Fruit fly (Drosophila melanogaster) whole organism, wandering third instar larva: Measurements from ENCODE around the gene CenG1A.

Experiments
- CG32264 ChIP-seq: fragments of 200-800 bp; sonication (Bioruptor generic); optimal IDR thresholded peaks from 2 replicates; lab custom pipeline; 2016; ENCODE audit warnings: missing biosample characterization, missing genetic modification characterization
- N ChIP-seq: fragments of >200 bp; optimal IDR thresholded peaks from 2 replicates; lab custom pipeline; 2018; ENCODE audit warnings: missing biosample characterization, missing external identifiers, missing genetic modification characterization
- dsf ChIP-seq: sonication (Bioruptor generic); optimal IDR thresholded peaks from 2 replicates; lab custom pipeline; 2016; ENCODE audit warnings: missing biosample characterization, missing genetic modification characterization, borderline replicate concordance
- foxo ChIP-seq, 2 experiments: fragments of 200-800 bp; sonication (Bioruptor generic); optimal IDR thresholded peaks; 2 replicates in 1 of 2; 3 replicates in 1 of 2; lab custom pipeline; 2016 to 2017; ENCODE audit warnings: missing biosample characterization in 2 of 2, missing genetic modification characterization in 2 of 2
- psq ChIP-seq: fragments of 200-800 bp; sonication (Bioruptor generic); optimal IDR thresholded peaks from 3 replicates; lab custom pipeline; 2017; ENCODE audit warnings: missing biosample characterization, mild to moderate bottlenecking, missing genetic modification characterization, moderate library complexity
- sage ChIP-seq: fragments of 200-800 bp; sonication (Bioruptor generic); optimal IDR thresholded peaks from 2 replicates; lab custom pipeline; 2016; ENCODE audit warnings: missing biosample characterization, mild to moderate bottlenecking, missing genetic modification characterization
- tai ChIP-seq: sonication (Bioruptor generic); optimal IDR thresholded peaks from 2 replicates; lab custom pipeline; 2016; ENCODE audit warnings: missing biosample characterization, missing genetic modification characterization
- usp ChIP-seq: fragments of >200 bp; optimal IDR thresholded peaks from 2 replicates; lab custom pipeline; 2017; ENCODE audit warnings: missing biosample characterization, missing genetic modification characterization

dm6 chr2L:13811323-13811722 lies 24.0 kb upstream of the CenG1A start, which contains the start of the genes Adat1 and CG16865:
- TF ChIP-seq dsf (GFP tag; lab: Kevin White, UChicago) = no peak
- no peak for TF ChIP-seq foxo (GFP tag; optimal IDR thresholded peaks at IDR 0.05; lab: Kevin White, UChicago)
- no peak for TF ChIP-seq CG32264 (GFP tag; lab: Kevin White, UChicago)
- TF ChIP-seq usp (GFP tag; lab: Kevin White, UChicago) = no peak
- TF ChIP-seq tai (GFP tag; lab: Kevin White, UChicago) = no peak
- no peak for TF ChIP-seq psq (GFP tag; lab: Kevin White, UChicago)
- TF ChIP-seq N (GFP tag; lab: Kevin White, UChicago) = no peak
- TF ChIP-seq sage (GFP tag; lab: Kevin White, UChicago) = no peak
